Comparison of ENCODE assay signal across 1 worm cellular context in genomic region chrV:8305940-8306339, ce11.
A peak's percentile ranks its signal among the peaks of the same experiment; 100 is the strongest.
TF ChIP-seq lines count a peak whose summit lies in the region.

No protein-coding gene starts in this region.

TF ChIP-seq in whole organism, L4 larva, 104 proteins besides CTCF, POLR2A, EP300 and RAD21 (continued from another document):
- no peak for TF ChIP-seq nhr-102 (tag; optimal IDR thresholded peaks at IDR 0.05; lab: Kevin White, UChicago)
- no peak for TF ChIP-seq zip-11 (GFP tag; IDR thresholded peaks at IDR 0.05; lab: Robert Waterston, UW)
- no peak for TF ChIP-seq zfp-2 (tag; optimal IDR thresholded peaks at IDR 0.05; lab: Kevin White, UChicago)
- no peak for TF ChIP-seq lin-38 (GFP tag; IDR thresholded peaks at IDR 0.05; lab: Robert Waterston, UW)
- TF ChIP-seq rbr-2 (tag; optimal IDR thresholded peaks at IDR 0.05; lab: Kevin White, UChicago): no peak
- TF ChIP-seq dmd-6 (GFP tag; IDR thresholded peaks at IDR 0.05; lab: Robert Waterston, UW): peak; percentile 74
TF ChIP-seq in whole organism, L4 larva: peak in this region for 4.
